Worm (Caenorhabditis elegans): ENCODE data around the gene pitp-1.

- TF ChIP-seq akir-1 (GFP tag; optimal IDR thresholded peaks at IDR 0.05) (no peak), hrde-1 (tag; optimal IDR thresholded peaks at IDR 0.05; ENCODE audit: borderline replicate concordance) (no peak), Y79H2A.3 (GFP tag; conservative IDR thresholded peaks at IDR 0.05) (no peak), unc-62 (GFP tag; optimal IDR thresholded peaks at IDR 0.05) (no peak), mcd-1 (GFP tag; IDR thresholded peaks at IDR 0.05) (no peak), lag-1 (GFP tag; IDR thresholded peaks at IDR 0.05) (no peak), B0035.1 (tag; optimal IDR thresholded peaks at IDR 0.05) (no peak)
These were observed 20.8 kb upstream of the pitp-1 start for ce11 chrIII:3550364-3550763.
